Worm (Caenorhabditis elegans) whole organism, midembryonic: Measurements from ENCODE around the gene cyp-35A3.

Experiments used
- T22C8.4 ChIP-seq: fragments of 200-800 bp; sonication (Bioruptor generic); IDR thresholded peaks from 2 replicates; pipeline ENCODE4 v1.3.6; 2022; ENCODE audit warnings: missing genetic modification characterization, missing compliant biosample characterization
- cog-1 ChIP-seq: sonication (generic microtip); optimal IDR thresholded peaks from 2 replicates; lab custom pipeline; 2016; ENCODE audit warnings: missing genetic modification characterization, missing compliant biosample characterization
- flt-1 ChIP-seq: fragments of 200-800 bp; sonication (Bioruptor generic); IDR thresholded peaks from 2 replicates; pipeline ENCODE4 v1.3.6; 2022; ENCODE audit warnings: missing genetic modification characterization, missing compliant biosample characterization
- klf-2 ChIP-seq: fragments of 200-800 bp; sonication (Bioruptor generic); conservative IDR thresholded peaks from 2 replicates; pipeline ENCODE4 v1.3.6; 2022; ENCODE audit warnings: missing genetic modification reagents, missing genetic modification characterization, missing compliant biosample characterization
- med-1 ChIP-seq: sonication (generic microtip); optimal IDR thresholded peaks from 2 replicates; lab custom pipeline; 2017; ENCODE audit warnings: missing genetic modification characterization, mild to moderate bottlenecking, missing compliant biosample characterization, antibody characterized with exemption, missing genetic modification reagents; ENCODE audit not compliant: insufficient read depth
- ref-1 ChIP-seq: fragments of 200-800 bp; sonication (Bioruptor generic); conservative IDR thresholded peaks from 2 replicates; pipeline ENCODE4 v1.3.6; 2022; ENCODE audit warnings: missing genetic modification reagents, missing genetic modification characterization, missing compliant biosample characterization
- tab-1 ChIP-seq: fragments of 200-800 bp; sonication (Bioruptor generic); IDR thresholded peaks from 2 replicates; pipeline ENCODE4 v1.3.6; 2022; ENCODE audit warnings: missing genetic modification characterization, missing compliant biosample characterization
- ztf-23 ChIP-seq: fragments of 200-800 bp; sonication (Bioruptor generic); IDR thresholded peaks from 2 replicates; pipeline ENCODE4 v1.3.6; 2022; ENCODE audit warnings: missing genetic modification reagents, missing genetic modification characterization, missing compliant biosample characterization
- ztf-29 ChIP-seq: fragments of 200-800 bp; sonication (Bioruptor generic); IDR thresholded peaks from 2 replicates; pipeline ENCODE4 v1.3.6; 2022; ENCODE audit warnings: missing genetic modification reagents, missing genetic modification characterization, missing compliant biosample characterization

- TF ChIP-seq med-1 (GFP tag; lab: Kevin White, UChicago), result no peak
- TF ChIP-seq klf-2, result no peak
- TF ChIP-seq ref-1 (GFP tag; lab: Robert Waterston, UW), result no peak
- no peak for TF ChIP-seq flt-1 (GFP tag; lab: Robert Waterston, UW)
- TF ChIP-seq ztf-29 (GFP tag; lab: Robert Waterston, UW), result no peak
- TF ChIP-seq T22C8.4 (GFP tag; lab: Robert Waterston, UW), result no peak
- no peak for TF ChIP-seq ztf-23 (GFP tag; lab: Robert Waterston, UW)
- TF ChIP-seq tab-1 (GFP tag; lab: Robert Waterston, UW), result no peak
- no peak for TF ChIP-seq cog-1 (tag; lab: Kevin White, UChicago)
These were observed 14.5 kb upstream of the cyp-35A3 start, which contains the start of gene srh-7 for ce11 chrV:4007927-4008326.
